Fruit fly (Drosophila melanogaster) whole organism, wandering third instar larva: ENCODE measurements around the gene CG32278.
A peak's percentile ranks its signal among the peaks of the same experiment; 100 is the strongest.

Experiments
- Abd-B ChIP-seq: fragments of >200 bp; optimal IDR thresholded peaks from 2 replicates; lab custom pipeline; 2017; ENCODE audit warnings: missing biosample characterization, missing genetic modification characterization
- CG32264 ChIP-seq: fragments of 200-800 bp; sonication (Bioruptor generic); optimal IDR thresholded peaks from 2 replicates; lab custom pipeline; 2016; ENCODE audit warnings: missing biosample characterization, missing genetic modification characterization
- CG9705 ChIP-seq: fragments of 200-800 bp; sonication (Bioruptor generic); optimal IDR thresholded peaks from 2 replicates; lab custom pipeline; 2018; ENCODE audit warnings: missing biosample characterization, mild to moderate bottlenecking, missing genetic modification characterization
- CrebA ChIP-seq: fragments of 200-800 bp; sonication (Bioruptor generic); optimal IDR thresholded peaks from 2 replicates; lab custom pipeline; 2016; ENCODE audit warnings: missing biosample characterization, mild to moderate bottlenecking, missing genetic modification characterization, borderline replicate concordance
- Dfd ChIP-seq: fragments of >200 bp; optimal IDR thresholded peaks from 2 replicates; lab custom pipeline; 2017; ENCODE audit warnings: missing biosample characterization, missing genetic modification characterization
- Dif ChIP-seq: fragments of 200-275, 200-300 bp; sonication (Bioruptor generic); optimal IDR thresholded peaks from 2 replicates; lab custom pipeline; 2018; ENCODE audit warnings: missing biosample characterization, missing genetic modification characterization; ENCODE audit not compliant: partially characterized antibody
- GATAd ChIP-seq: sonication (Bioruptor generic); optimal IDR thresholded peaks from 2 replicates; lab custom pipeline; 2016; ENCODE audit warnings: missing biosample characterization, missing genetic modification characterization
- Hnf4 ChIP-seq: fragments of 200-800 bp; sonication (Bioruptor generic); optimal IDR thresholded peaks from 2 replicates; lab custom pipeline; 2016; ENCODE audit warnings: missing biosample characterization, mild to moderate bottlenecking, missing genetic modification characterization
- Hr78 ChIP-seq: fragments of >200 bp; optimal IDR thresholded peaks from 2 replicates; lab custom pipeline; 2017; ENCODE audit warnings: missing biosample characterization, missing genetic modification characterization
- Hr83 ChIP-seq: fragments of 200-300 bp; sonication (Bioruptor generic); optimal IDR thresholded peaks from 2 replicates; lab custom pipeline; 2016; ENCODE audit warnings: missing biosample characterization, mild to moderate bottlenecking, missing genetic modification characterization, moderate library complexity; ENCODE audit not compliant: poor library complexity, severe bottlenecking
- Jra ChIP-seq: sonication (Bioruptor generic); optimal IDR thresholded peaks from 2 replicates; lab custom pipeline; 2016; ENCODE audit warnings: missing biosample characterization, missing genetic modification characterization
- Mio ChIP-seq: sonication (Bioruptor generic); optimal IDR thresholded peaks from 2 replicates; lab custom pipeline; 2016; ENCODE audit warnings: missing biosample characterization, missing genetic modification characterization
- Myc ChIP-seq: fragments of >200 bp; optimal IDR thresholded peaks from 2 replicates; lab custom pipeline; 2017
- N ChIP-seq: fragments of >200 bp; optimal IDR thresholded peaks from 2 replicates; lab custom pipeline; 2018; ENCODE audit warnings: missing biosample characterization, missing external identifiers, missing genetic modification characterization
- OdsH ChIP-seq: fragments of 200-800 bp; sonication (Bioruptor generic); optimal IDR thresholded peaks from 2 replicates; lab custom pipeline; 2016; ENCODE audit warnings: missing biosample characterization, mild to moderate bottlenecking, missing genetic modification characterization
- Rel ChIP-seq, 2 experiments: fragments of 200-800 bp; sonication (Bioruptor generic) in 1 of 2; optimal IDR thresholded peaks; 2 replicates in 1 of 2; 3 replicates in 1 of 2; lab custom pipeline; 2016 to 2019; ENCODE audit warnings: mild to moderate bottlenecking in 2 of 2, missing biosample characterization in 2 of 2, missing genetic modification characterization in 2 of 2, moderate library complexity in 1 of 2
- Sp1 ChIP-seq: fragments of 200-800 bp; sonication (Bioruptor generic); optimal IDR thresholded peaks from 3 replicates; lab custom pipeline; 2019; ENCODE audit warnings: missing biosample characterization, mild to moderate bottlenecking, missing genetic modification characterization, moderate library complexity
- Vsx2 ChIP-seq: fragments of 200-300, 225-300 bp; sonication (Bioruptor generic); optimal IDR thresholded peaks from 2 replicates; lab custom pipeline; 2018; ENCODE audit warnings: missing biosample characterization, missing genetic modification characterization; ENCODE audit not compliant: partially characterized antibody
- br ChIP-seq: fragments of 200-800 bp; sonication (Bioruptor generic); optimal IDR thresholded peaks from 2 replicates; lab custom pipeline; 2016; ENCODE audit warnings: missing biosample characterization, missing genetic modification characterization
- brk ChIP-seq: fragments of 200-800 bp; sonication (Bioruptor generic); optimal IDR thresholded peaks from 2 replicates; lab custom pipeline; 2016; ENCODE audit warnings: missing biosample characterization, mild to moderate bottlenecking, missing genetic modification characterization
- dl ChIP-seq, 2 experiments: fragments of 175-275, 200-275 bp in 1 of 2; fragments of 200-275 bp in 1 of 2; sonication (Bioruptor generic); optimal IDR thresholded peaks; lab custom pipeline; 2018; ENCODE audit warnings: mild to moderate bottlenecking in 2 of 2, missing biosample characterization in 2 of 2, missing genetic modification characterization in 2 of 2, moderate library complexity in 2 of 2; ENCODE audit not compliant: partially characterized antibody in 2 of 2, insufficient read depth in 1 of 2
- dmrt93B ChIP-seq: fragments of 200-800 bp; sonication (Bioruptor generic); optimal IDR thresholded peaks from 2 replicates; lab custom pipeline; 2018; ENCODE audit warnings: missing biosample characterization, mild to moderate bottlenecking, missing genetic modification characterization
- dsf ChIP-seq: sonication (Bioruptor generic); optimal IDR thresholded peaks from 2 replicates; lab custom pipeline; 2016; ENCODE audit warnings: missing biosample characterization, missing genetic modification characterization, borderline replicate concordance
- ey ChIP-seq: fragments of 200-800 bp; sonication (Bioruptor generic); optimal IDR thresholded peaks from 2 replicates; lab custom pipeline; 2016; ENCODE audit warnings: missing biosample characterization, missing genetic modification characterization
- foxo ChIP-seq, 2 experiments: fragments of 200-800 bp; sonication (Bioruptor generic); optimal IDR thresholded peaks; 2 replicates in 1 of 2; 3 replicates in 1 of 2; lab custom pipeline; 2016 to 2017; ENCODE audit warnings: missing biosample characterization in 2 of 2, missing genetic modification characterization in 2 of 2
- fru ChIP-seq: fragments of 200-800 bp; sonication (Bioruptor generic); optimal IDR thresholded peaks from 3 replicates; lab custom pipeline; 2016; ENCODE audit warnings: missing biosample characterization, mild to moderate bottlenecking, missing genetic modification characterization
- h ChIP-seq: fragments of 200-800 bp; sonication (Bioruptor generic); optimal IDR thresholded peaks from 3 replicates; lab custom pipeline; 2016; ENCODE audit warnings: missing biosample characterization, mild to moderate bottlenecking, missing genetic modification characterization
- jim ChIP-seq: fragments of 175-275, 200-325 bp; sonication (Bioruptor generic); optimal IDR thresholded peaks from 2 replicates; lab custom pipeline; 2016; ENCODE audit warnings: missing biosample characterization, mild to moderate bottlenecking, missing genetic modification characterization
- lola ChIP-seq: fragments of >200 bp; optimal IDR thresholded peaks from 2 replicates; lab custom pipeline; 2017; ENCODE audit warnings: missing biosample characterization, missing genetic modification characterization
- pan ChIP-seq: fragments of >200 bp; optimal IDR thresholded peaks from 2 replicates; lab custom pipeline; 2017
- psq ChIP-seq: fragments of 200-800 bp; sonication (Bioruptor generic); optimal IDR thresholded peaks from 3 replicates; lab custom pipeline; 2017; ENCODE audit warnings: missing biosample characterization, mild to moderate bottlenecking, missing genetic modification characterization, moderate library complexity
- rgr ChIP-seq: fragments of 200-800 bp; sonication (Bioruptor generic); optimal IDR thresholded peaks from 3 replicates; lab custom pipeline; 2016; ENCODE audit warnings: missing biosample characterization, mild to moderate bottlenecking, missing genetic modification characterization
- sage ChIP-seq: fragments of 200-800 bp; sonication (Bioruptor generic); optimal IDR thresholded peaks from 2 replicates; lab custom pipeline; 2016; ENCODE audit warnings: missing biosample characterization, mild to moderate bottlenecking, missing genetic modification characterization
- sv ChIP-seq: fragments of 200-800 bp; sonication (Bioruptor generic); optimal IDR thresholded peaks from 3 replicates; lab custom pipeline; 2016; ENCODE audit warnings: missing biosample characterization, missing genetic modification characterization
- tai ChIP-seq: sonication (Bioruptor generic); optimal IDR thresholded peaks from 2 replicates; lab custom pipeline; 2016; ENCODE audit warnings: missing biosample characterization, missing genetic modification characterization
- usp ChIP-seq: fragments of >200 bp; optimal IDR thresholded peaks from 2 replicates; lab custom pipeline; 2017; ENCODE audit warnings: missing biosample characterization, missing genetic modification characterization
- woc ChIP-seq: sonication (Bioruptor generic); optimal IDR thresholded peaks from 2 replicates; lab custom pipeline; 2016; ENCODE audit warnings: missing biosample characterization, mild to moderate bottlenecking, missing genetic modification characterization

The CG32278 gene

dm6 chr3L:3134064-3134545, 35.0 kb upstream of the CG32278 start (continued):
- TF ChIP-seq Abd-B (GFP tag; lab: Kevin White, UChicago) (no peak), fru (no peak), Hr78 (GFP tag; lab: Kevin White, UChicago) (no peak), psq (GFP tag; lab: Kevin White, UChicago) (no peak), GATAd (GFP tag; lab: Kevin White, UChicago) (no peak), Rel (GFP tag; optimal IDR thresholded peaks at IDR 0.05; lab: Kevin White, UChicago) (no peak), Rel (tag; optimal IDR thresholded peaks at IDR 0.05; lab: Kevin White, UChicago) (no peak), rgr (GFP tag; lab: Kevin White, UChicago) (peak; percentile 4), h (GFP tag; lab: Kevin White, UChicago) (peak; percentile 38), N (GFP tag; lab: Kevin White, UChicago) (no peak), CG9705 (no peak), dmrt93B (GFP tag; lab: Kevin White, UChicago) (no peak), woc (no peak), pan (lab: Kevin White, UChicago) (no peak), Dfd (GFP tag; lab: Kevin White, UChicago) (no peak)

dm6 chr3L:3141411-3141810, 27.7 kb upstream of the CG32278 start:
- no peak for TF ChIP-seq Hr83 (GFP tag; lab: Kevin White, UChicago)
- no peak for TF ChIP-seq ey (GFP tag; lab: Kevin White, UChicago)
- no peak for TF ChIP-seq GATAd (GFP tag; lab: Kevin White, UChicago)
- TF ChIP-seq, all 38 proteins: peak for 0

DNA sequence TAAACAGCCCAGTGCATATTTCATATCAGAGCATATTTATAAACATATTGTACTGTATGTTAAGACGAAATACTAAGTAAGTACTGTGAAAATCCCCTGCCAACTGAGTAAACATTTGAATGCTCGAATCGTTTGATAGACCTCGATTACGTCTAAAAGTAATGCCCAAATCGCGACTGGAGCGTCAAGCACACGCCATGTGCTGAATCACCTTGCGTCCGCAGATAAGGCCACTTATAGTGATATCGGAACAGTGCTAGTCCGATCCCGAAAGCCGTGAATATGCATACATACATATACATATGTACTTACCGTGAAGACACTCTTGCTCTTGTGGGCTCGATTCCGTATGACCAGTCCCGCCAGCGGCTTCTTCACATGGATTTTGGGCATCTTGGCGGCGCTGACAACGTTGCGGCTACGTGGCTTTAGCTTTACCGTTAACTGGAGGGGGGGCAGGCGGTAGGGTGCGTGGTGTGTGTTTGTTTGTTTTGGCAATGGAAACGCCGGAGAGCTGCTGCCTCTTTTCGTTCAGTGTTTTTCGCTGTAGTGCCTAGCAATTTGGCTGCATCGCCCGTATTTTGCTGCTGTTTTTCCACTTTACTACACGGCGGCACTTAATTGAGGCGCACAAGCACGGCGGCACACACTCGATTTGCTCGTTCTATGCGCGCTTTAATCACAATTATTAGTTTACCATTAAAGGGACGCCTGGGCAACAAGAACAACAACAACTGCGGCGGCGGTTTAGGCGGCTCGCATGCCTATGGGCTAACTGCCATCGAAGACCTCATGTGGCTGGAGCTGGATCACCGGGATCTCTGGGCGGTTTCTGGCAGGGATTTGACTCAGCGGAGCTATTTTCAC, 26.3 kb upstream of the CG32278 start:
- TF ChIP-seq fru, result no peak
- TF ChIP-seq sage (GFP tag; lab: Kevin White, UChicago), result no peak
- TF ChIP-seq Myc, result no peak
- no peak for TF ChIP-seq ey (GFP tag; lab: Kevin White, UChicago)
- no peak for TF ChIP-seq OdsH (GFP tag; lab: Kevin White, UChicago)
- no peak for TF ChIP-seq sv
- TF ChIP-seq h (GFP tag; lab: Kevin White, UChicago), result peak; percentile 61
- TF ChIP-seq dl (GFP tag; optimal IDR thresholded peaks at IDR 0.05; lab: Kevin White, UChicago; ENCODE audit: insufficient read depth in 1 of 2, partially characterized antibody in 2 of 2), result no peak
- TF ChIP-seq Rel (GFP tag; optimal IDR thresholded peaks at IDR 0.05; lab: Kevin White, UChicago), result no peak
- TF ChIP-seq Rel (tag; optimal IDR thresholded peaks at IDR 0.05; lab: Kevin White, UChicago), result peak; percentile 33

DNA sequence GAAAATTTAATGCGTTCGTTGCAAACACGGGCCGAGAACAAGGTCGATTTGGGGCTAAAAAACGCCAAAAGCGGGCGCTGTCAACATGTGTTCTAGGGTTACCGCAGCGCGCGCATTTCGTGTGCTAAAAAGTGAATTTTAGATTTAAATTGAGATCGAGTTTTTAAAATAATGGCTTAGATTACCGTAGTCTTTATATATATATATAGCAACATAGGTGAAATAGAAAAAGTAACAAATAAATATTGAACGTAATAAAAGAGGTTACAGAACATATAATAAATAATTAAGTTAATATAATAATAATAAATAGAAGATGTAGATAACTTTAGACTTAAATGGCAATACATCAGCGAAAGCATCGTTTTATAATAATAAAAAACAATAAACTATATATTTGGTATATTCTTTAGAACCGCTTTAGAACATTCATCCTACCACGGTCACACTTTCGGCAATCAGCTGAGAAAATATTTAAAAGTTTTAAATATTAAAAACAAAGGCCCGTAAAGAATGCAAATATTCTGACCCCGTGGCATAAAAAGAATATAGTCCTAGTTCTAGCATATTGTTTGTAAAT, 25.6 kb upstream of the CG32278 start, which contains the start of the genes CG11537 and Alg2:
CG11537 (minus strand) TSS at position 75 of the 580 bp plus-strand sequence.
Alg2 (plus strand) TSS at position 426 of the 580 bp plus-strand sequence.
- TF ChIP-seq woc (no peak), Sp1 (GFP tag; lab: Kevin White, UChicago) (peak; percentile 13), foxo (GFP tag; optimal IDR thresholded peaks at IDR 0.05; lab: Kevin White, UChicago) (peak in 1 of 2 experiments; percentile 27), h (GFP tag; lab: Kevin White, UChicago) (no peak), brk (GFP tag; lab: Kevin White, UChicago) (no peak), OdsH (GFP tag; lab: Kevin White, UChicago) (no peak), Hnf4 (GFP tag; lab: Kevin White, UChicago) (no peak), Vsx2 (GFP tag; lab: Kevin White, UChicago) (no peak), rgr (GFP tag; lab: Kevin White, UChicago) (peak; percentile 29), sv (no peak), Dfd (GFP tag; lab: Kevin White, UChicago) (no peak), CG32264 (no peak), tai (GFP tag; lab: Kevin White, UChicago) (no peak), Abd-B (GFP tag; lab: Kevin White, UChicago) (no peak), Jra (GFP tag; lab: Kevin White, UChicago) (no peak), fru (no peak), Mio (GFP tag; lab: Kevin White, UChicago) (no peak), CG9705 (no peak), GATAd (GFP tag; lab: Kevin White, UChicago) (no peak), Rel (GFP tag; optimal IDR thresholded peaks at IDR 0.05; lab: Kevin White, UChicago) (no peak), Rel (tag; optimal IDR thresholded peaks at IDR 0.05; lab: Kevin White, UChicago) (peak; percentile 4), jim (no peak), ey (GFP tag; lab: Kevin White, UChicago) (no peak), sage (GFP tag; lab: Kevin White, UChicago) (no peak), lola (GFP tag; lab: Kevin White, UChicago) (no peak), br (GFP tag; lab: Kevin White, UChicago) (no peak), dl (GFP tag; optimal IDR thresholded peaks at IDR 0.05; lab: Kevin White, UChicago; ENCODE audit: insufficient read depth in 1 of 2, partially characterized antibody in 2 of 2) (no peak), Hr83 (GFP tag; lab: Kevin White, UChicago) (no peak), Dif (GFP tag; lab: Kevin White, UChicago) (no peak), pan (lab: Kevin White, UChicago) (no peak), usp (GFP tag; lab: Kevin White, UChicago) (no peak), CrebA (GFP tag; lab: Kevin White, UChicago) (no peak), dsf (GFP tag; lab: Kevin White, UChicago) (no peak), Hr78 (GFP tag; lab: Kevin White, UChicago) (no peak)
